Worm (Caenorhabditis elegans) whole organism, L4/young adult: ENCODE measurements around the gene Y81G3A.6.
"Not testable (repeated sequence)": the region's sequence is repeated elsewhere in the genome, so short reads cannot be mapped to it uniquely, and the experiment has no call there.

ENCODE experiments used
- W03F9.2 ChIP-seq: fragments of 150-350 bp; optimal IDR thresholded peaks from 2 replicates; lab custom pipeline; 2014; ENCODE audit warnings: missing biosample characterization, missing genetic modification characterization
- dao-5 ChIP-seq: sonication (generic microtip); optimal IDR thresholded peaks from 2 replicates; lab custom pipeline; 2016; ENCODE audit warnings: missing genotype, missing genetic modification characterization, moderate library complexity, missing compliant biosample characterization
- him-1 ChIP-seq: sonication (generic microtip); optimal IDR thresholded peaks from 2 replicates; lab custom pipeline; 2016; ENCODE audit warnings: missing genotype, missing genetic modification reagents, missing genetic modification characterization, missing compliant biosample characterization

Gene Y81G3A.6

DNA sequence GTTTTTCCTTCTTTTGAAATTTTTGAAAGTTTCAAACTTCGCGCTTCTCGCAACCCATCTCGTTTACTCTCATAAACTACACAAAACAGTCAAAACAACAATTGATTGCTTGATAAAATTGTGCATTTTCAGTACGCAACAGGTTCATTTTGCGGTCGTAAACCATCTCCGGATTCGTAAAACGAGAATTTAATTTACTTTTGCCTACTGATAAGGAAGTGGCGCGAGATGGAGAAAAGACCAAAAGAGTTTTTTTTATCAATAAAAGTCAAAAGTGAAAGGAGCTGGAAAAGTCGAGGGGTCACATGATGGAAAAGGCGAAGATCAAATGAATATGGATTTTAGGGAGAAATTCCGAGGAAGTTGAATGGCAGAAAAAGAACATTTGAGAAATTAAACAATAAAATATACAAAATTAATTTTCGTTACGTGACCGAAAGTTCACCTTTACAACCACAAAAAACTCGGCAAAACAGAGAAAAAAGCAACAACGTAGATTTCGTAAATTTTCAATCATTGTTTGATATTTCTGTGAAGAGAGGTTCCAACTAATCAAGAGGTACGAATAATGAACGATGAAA lies 3.4 kb downstream of the Y81G3A.6 start, which contains the start of gene F42G4.6:
F42G4.6 (plus strand) TSS at position 531 of the 581 bp plus-strand sequence.
- TF ChIP-seq dao-5 (tag; lab: Kevin White, UChicago) (no peak), him-1 (tag; lab: Kevin White, UChicago) (no peak), W03F9.2 (tag; lab: Kevin White, UChicago) (no peak)

ce11 chrII:13077746-13078145 lies 4.6 kb downstream of the Y81G3A.6 start:
- TF ChIP-seq him-1 (tag; lab: Kevin White, UChicago), result no peak
- TF ChIP-seq W03F9.2 (tag; lab: Kevin White, UChicago), result no peak
- no peak for TF ChIP-seq dao-5 (tag; lab: Kevin White, UChicago)

DNA sequence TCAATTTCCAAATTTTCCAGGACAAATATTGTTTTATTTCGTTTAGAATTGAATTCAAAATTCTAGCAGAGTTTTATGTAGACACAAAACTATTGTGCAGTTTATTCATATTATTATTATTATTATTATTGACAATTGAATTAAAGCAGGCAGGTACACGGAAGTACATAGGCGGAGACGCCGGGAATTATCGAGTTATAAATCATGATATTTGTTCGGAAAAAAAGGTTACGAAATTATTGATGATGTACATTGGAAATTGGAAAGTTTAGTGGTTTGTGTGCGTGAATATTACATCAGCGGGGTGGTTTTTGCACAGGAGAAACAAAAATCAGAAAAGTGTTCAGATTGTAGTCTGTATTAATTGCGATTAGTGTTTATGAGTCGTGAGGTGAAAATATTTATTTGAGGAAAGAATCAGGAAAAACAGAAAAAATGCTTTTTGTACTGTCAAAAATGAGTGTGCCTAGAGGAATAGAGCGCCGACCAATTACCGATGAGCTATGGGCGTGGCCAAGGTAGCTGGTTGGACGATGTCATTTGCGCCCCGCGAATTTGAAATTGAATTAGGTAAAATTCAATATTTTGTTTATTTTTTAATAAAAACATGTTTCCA lies 5.9 kb downstream of the Y81G3A.6 start:
- TF ChIP-seq dao-5 (tag; lab: Kevin White, UChicago) (no peak), him-1 (tag; lab: Kevin White, UChicago) (no peak), W03F9.2 (tag; lab: Kevin White, UChicago) (no peak)

ce11 chrII:13073742-13074141 lies 8.6 kb downstream of the Y81G3A.6 start:
- TF ChIP-seq W03F9.2 (tag; lab: Kevin White, UChicago) (no peak), him-1 (tag; lab: Kevin White, UChicago) (no peak), dao-5 (tag; lab: Kevin White, UChicago) (no peak)

DNA sequence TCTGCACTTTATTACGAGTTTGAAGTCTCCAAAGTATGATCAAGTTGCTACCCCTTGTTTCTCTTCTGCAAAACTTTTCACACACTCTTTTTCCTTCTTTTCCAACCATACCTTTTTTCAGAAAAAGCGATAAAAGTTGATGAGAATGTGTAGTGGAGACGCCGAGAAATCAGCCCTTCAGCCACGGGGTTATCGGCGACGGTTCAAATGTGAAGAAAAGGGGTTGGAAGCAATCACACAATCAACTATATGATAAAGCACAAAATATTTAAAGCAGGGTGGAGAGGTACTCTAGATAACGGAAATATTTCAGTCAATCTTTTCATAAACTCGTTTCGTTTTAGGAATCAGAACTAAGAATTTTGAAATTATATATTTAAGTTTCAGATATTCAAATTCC lies 9.2 kb downstream of the Y81G3A.6 start, which contains the start of gene F42G4.5:
F42G4.5 (plus strand) TSS at position 379 of the 400 bp plus-strand sequence.
- TF ChIP-seq dao-5 (tag; lab: Kevin White, UChicago), result no peak
- no peak for TF ChIP-seq him-1 (tag; lab: Kevin White, UChicago)
- no peak for TF ChIP-seq W03F9.2 (tag; lab: Kevin White, UChicago)

ce11 chrII:13066777-13067290 lies 15.5 kb downstream of the Y81G3A.6 start:
- TF ChIP-seq W03F9.2 (tag; lab: Kevin White, UChicago), result no peak
- no peak for TF ChIP-seq him-1 (tag; lab: Kevin White, UChicago)
- TF ChIP-seq dao-5 (tag; lab: Kevin White, UChicago), result no peak

DNA sequence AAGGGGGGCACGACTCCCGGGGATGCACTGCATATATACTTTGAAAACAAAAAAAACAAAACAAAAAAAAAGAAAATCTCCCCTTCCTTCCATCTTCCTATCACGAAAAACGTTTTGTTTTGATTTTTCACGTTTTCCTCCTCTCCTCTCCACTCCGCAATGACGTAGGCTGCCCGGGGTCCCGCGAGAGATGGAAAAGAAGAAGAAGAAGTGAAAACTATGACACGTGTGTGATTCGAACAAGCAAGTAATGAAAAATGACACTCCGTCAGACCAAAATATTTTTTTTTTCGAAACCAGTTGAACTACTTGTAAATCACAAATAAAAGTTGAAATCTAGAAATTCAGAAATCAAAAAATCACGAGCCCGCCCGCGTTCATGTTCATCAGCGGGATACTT lies 17.1 kb downstream of the Y81G3A.6 start:
- TF ChIP-seq W03F9.2 (tag; lab: Kevin White, UChicago) (no peak), dao-5 (tag; lab: Kevin White, UChicago) (no peak), him-1 (tag; lab: Kevin White, UChicago) (no peak)

- TF ChIP-seq dao-5 (tag; lab: Kevin White, UChicago), result no peak
- no peak for TF ChIP-seq him-1 (tag; lab: Kevin White, UChicago)
- no peak for TF ChIP-seq W03F9.2 (tag; lab: Kevin White, UChicago)
Measured at ce11 chrII:13059196-13059595, 23.1 kb downstream of the Y81G3A.6 start.

- no peak for TF ChIP-seq W03F9.2 (tag; lab: Kevin White, UChicago)
Measured at ce11 chrII:13056580-13056979, 25.7 kb downstream of the Y81G3A.6 start, which contains the start of gene zyx-1. Gene zyx-1, plus strand, starts transcription at chrII:13056910.

- no peak for TF ChIP-seq dao-5 (tag; lab: Kevin White, UChicago)
- TF ChIP-seq W03F9.2 (tag; lab: Kevin White, UChicago), result no peak
- TF ChIP-seq him-1 (tag; lab: Kevin White, UChicago), result no peak
Measured at ce11 chrII:13053443-13053842, 28.9 kb downstream of the Y81G3A.6 start.

ce11 chrII:13050050-13050449 lies 32.3 kb downstream of the Y81G3A.6 start:
- TF ChIP-seq W03F9.2 (tag; lab: Kevin White, UChicago), result no peak

DNA sequence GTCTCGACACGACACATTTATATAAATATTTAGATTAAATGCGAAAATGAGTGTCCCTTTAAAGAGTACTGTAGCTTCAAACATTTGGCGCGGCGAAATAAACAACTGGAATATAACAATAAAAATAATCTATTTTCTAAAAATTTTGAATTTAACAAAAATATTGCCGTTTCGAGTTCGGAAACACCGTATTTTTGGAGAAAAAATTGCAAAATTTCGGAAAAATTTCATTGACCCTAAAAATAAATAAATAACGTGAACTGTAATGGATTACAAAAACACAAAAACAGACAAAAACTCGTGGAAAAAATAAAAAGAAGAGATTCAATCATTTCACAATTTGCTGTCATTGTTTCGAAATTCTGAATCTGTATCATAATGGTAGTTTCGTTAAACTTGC lies 34.7 kb downstream of the Y81G3A.6 start, which contains the start of gene F42G4.2:
F42G4.2 (plus strand) TSS at position 301 of the 400 bp plus-strand sequence.
- not testable (repeated sequence) for TF ChIP-seq dao-5, him-1, W03F9.2 (tag; lab: Kevin White, UChicago)

DNA sequence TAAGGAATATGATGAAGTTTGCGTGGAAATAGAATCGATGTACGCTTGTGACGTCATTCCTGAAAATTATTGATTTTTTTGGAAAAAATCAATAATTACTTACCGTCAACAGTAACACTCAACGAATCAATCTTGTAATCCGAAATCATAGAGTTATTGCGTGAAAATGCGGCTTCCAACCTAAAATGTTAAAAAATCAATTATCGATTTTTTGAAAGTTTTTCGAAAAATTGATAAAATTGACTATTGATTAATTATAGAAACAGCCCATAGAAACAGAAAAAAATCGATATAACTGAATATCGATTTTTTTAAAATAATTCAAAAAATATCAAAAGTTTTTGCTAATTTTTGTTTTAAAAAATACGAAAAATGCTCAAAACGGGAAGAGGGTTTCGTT lies 35.2 kb downstream of the Y81G3A.6 start, which contains the start of gene F42G4.7:
F42G4.7 (minus strand) TSS at position 185 of the 400 bp plus-strand sequence.
- not testable (repeated sequence) for TF ChIP-seq dao-5, W03F9.2, him-1 (tag; lab: Kevin White, UChicago)
